Worm (Caenorhabditis elegans): Measurements from ENCODE around the gene flp-3.

DNA sequence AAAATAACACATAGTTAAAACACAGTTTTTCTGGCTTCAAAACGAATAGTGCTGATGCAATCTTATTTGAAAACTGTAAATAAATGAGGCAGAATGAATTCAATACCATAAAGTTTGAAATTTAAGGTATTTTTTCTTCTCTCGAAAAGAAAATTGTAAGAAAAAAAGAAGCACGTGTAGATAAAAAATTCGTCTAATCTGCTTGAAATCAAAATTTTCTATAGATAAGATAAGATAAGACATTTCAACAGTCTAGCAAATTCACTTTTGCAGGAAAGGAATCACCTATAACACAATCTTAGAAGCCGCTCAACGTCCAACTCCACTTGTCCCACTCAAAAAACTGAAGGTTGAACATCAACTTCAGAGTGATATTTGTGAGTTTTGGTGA is 38.4 kb downstream of the flp-3 start:
- TF ChIP-seq ztf-23 (GFP tag; IDR thresholded peaks at IDR 0.05) (no peak), klf-2 (GFP tag; conservative IDR thresholded peaks at IDR 0.05) (no peak), flt-1 (GFP tag; IDR thresholded peaks at IDR 0.05) (no peak), cog-1 (tag; optimal IDR thresholded peaks at IDR 0.05) (no peak), ref-1 (GFP tag; conservative IDR thresholded peaks at IDR 0.05) (no peak)
